Worm (Caenorhabditis elegans) whole organism, L1 larva: ENCODE measurements around the gene M05D6.2.
A peak's percentile ranks its signal among the peaks of the same experiment; 100 is the strongest.

Experiments used
- Y116A8C.19 ChIP-seq: sonication (generic microtip); optimal IDR thresholded peaks from 2 replicates; lab custom pipeline; 2016; ENCODE audit warnings: missing compliant biosample characterization, missing genetic modification characterization, borderline replicate concordance
- aha-1 ChIP-seq: fragments of 150-350 bp; optimal IDR thresholded peaks from 2 replicates; lab custom pipeline; 2014; ENCODE audit warnings: missing biosample characterization, missing genetic modification characterization
- blmp-1 ChIP-seq: fragments of 150-350 bp; optimal IDR thresholded peaks from 2 replicates; lab custom pipeline; 2014; ENCODE audit warnings: missing biosample characterization, missing genetic modification characterization
- ceh-63 ChIP-seq: fragments of 200-800 bp; sonication (Bioruptor generic); optimal IDR thresholded peaks from 2 replicates; lab custom pipeline; 2018; ENCODE audit warnings: mild to moderate bottlenecking, missing genetic modification characterization, missing compliant biosample characterization
- ceh-82 ChIP-seq, 3 experiments: fragments of 150-350 bp in 1 of 3; sonication (generic microtip) in 2 of 3; optimal IDR thresholded peaks; 2 replicates each; lab custom pipeline; 2014 to 2017; ENCODE audit warnings: missing biosample characterization in 3 of 3, missing genetic modification characterization in 3 of 3
- ceh-88 ChIP-seq: fragments of 200-800 bp; sonication (Bioruptor generic); IDR thresholded peaks from 2 replicates; pipeline ENCODE4 v1.3.6; 2022; ENCODE audit warnings: missing genetic modification characterization, missing compliant biosample characterization
- ceh-90 ChIP-seq: sonication (generic microtip); optimal IDR thresholded peaks from 2 replicates; lab custom pipeline; 2016; ENCODE audit warnings: missing genetic modification characterization, missing compliant biosample characterization
- dsc-1 ChIP-seq: sonication (generic microtip); optimal IDR thresholded peaks from 2 replicates; lab custom pipeline; 2016; ENCODE audit warnings: mild to moderate bottlenecking, missing genetic modification characterization, missing compliant biosample characterization
- efl-1 ChIP-seq, 4 experiments: fragments of 150-350 bp; optimal IDR thresholded peaks in 3 of 4; peaks in 1 of 4; 1 replicate in 1 of 4; 2 replicates in 3 of 4; lab custom pipeline; 2014; ENCODE audit warnings: missing biosample characterization in 2 of 4, missing genetic modification characterization in 2 of 4, missing genetic modification reagents in 2 of 4
- egl-13 ChIP-seq: sonication (generic microtip); optimal IDR thresholded peaks from 2 replicates; lab custom pipeline; 2016; ENCODE audit warnings: missing genotype, missing genetic modification reagents, missing genetic modification characterization, missing compliant biosample characterization
- elt-2 ChIP-seq: sonication (generic microtip); optimal IDR thresholded peaks from 2 replicates; lab custom pipeline; 2016; ENCODE audit warnings: missing genetic modification characterization, mild to moderate bottlenecking, inconsistent platforms, missing compliant biosample characterization, missing genetic modification reagents
- elt-3 ChIP-seq, 6 experiments: fragments of 150-350 bp in 1 of 6; sonication (generic microtip); optimal IDR thresholded peaks; 2 replicates each; lab custom pipeline; 2017 to 2018; ENCODE audit warnings: missing biosample characterization in 6 of 6, missing genetic modification characterization in 6 of 6, inconsistent platforms in 1 of 6
- fkh-10 ChIP-seq: sonication (generic microtip); optimal IDR thresholded peaks from 2 replicates; lab custom pipeline; 2017; ENCODE audit warnings: missing biosample characterization, missing genetic modification reagents, missing genetic modification characterization
- fkh-8 ChIP-seq: sonication (generic microtip); optimal IDR thresholded peaks from 2 replicates; lab custom pipeline; 2016; ENCODE audit warnings: mild to moderate bottlenecking, missing genetic modification characterization, missing compliant biosample characterization
- hlh-4 ChIP-seq: sonication (generic microtip); optimal IDR thresholded peaks from 2 replicates; lab custom pipeline; 2016; ENCODE audit warnings: mild to moderate bottlenecking, missing genetic modification characterization, missing compliant biosample characterization
- hpl-2 ChIP-seq: fragments of 150-350 bp; optimal IDR thresholded peaks from 2 replicates; lab custom pipeline; 2014; ENCODE audit warnings: missing biosample characterization, missing genetic modification reagents, missing genetic modification characterization
- irx-1 ChIP-seq: sonication (generic microtip); optimal IDR thresholded peaks from 2 replicates; lab custom pipeline; 2016; ENCODE audit warnings: missing genetic modification characterization, missing compliant biosample characterization
- isw-1 ChIP-seq: fragments of 200-800 bp; sonication (Bioruptor generic); IDR thresholded peaks from 2 replicates; pipeline ENCODE4 v1.3.6; 2022; ENCODE audit warnings: missing genetic modification characterization, missing compliant biosample characterization
- lin-14 ChIP-seq: fragments of 200-800 bp; sonication (Bioruptor generic); optimal IDR thresholded peaks from 2 replicates; lab custom pipeline; 2018; ENCODE audit warnings: mild to moderate bottlenecking, missing genetic modification characterization, moderate library complexity, missing compliant biosample characterization
- lin-35 ChIP-seq, 2 experiments: fragments of 150-350 bp; optimal IDR thresholded peaks; 2 replicates each; lab custom pipeline; 2014; ENCODE audit warnings: missing biosample characterization in 2 of 2, missing genetic modification characterization in 2 of 2, missing genetic modification reagents in 2 of 2
- lin-39 ChIP-seq: fragments of 150-350 bp; optimal IDR thresholded peaks from 2 replicates; lab custom pipeline; 2014; ENCODE audit warnings: missing biosample characterization, missing genetic modification reagents, missing genetic modification characterization
- lsy-2 ChIP-seq, 2 experiments: fragments of 150-350 bp; optimal IDR thresholded peaks; 2 replicates each; lab custom pipeline; 2014; ENCODE audit warnings: missing biosample characterization in 2 of 2, missing genetic modification characterization in 2 of 2
- mab-9 ChIP-seq: fragments of 200-800 bp; sonication (Bioruptor generic); IDR thresholded peaks from 2 replicates; pipeline ENCODE4 v1.3.6; 2022; ENCODE audit warnings: missing genetic modification reagents, missing genetic modification characterization, missing compliant biosample characterization
- mdl-1 ChIP-seq, 2 experiments: fragments of 150-350 bp; optimal IDR thresholded peaks; 2 replicates each; lab custom pipeline; 2014 to 2017; ENCODE audit warnings: missing biosample characterization in 2 of 2, missing genetic modification characterization in 2 of 2, inconsistent platforms in 1 of 2
- mep-1 ChIP-seq: fragments of 150-350 bp; optimal IDR thresholded peaks from 2 replicates; lab custom pipeline; 2014; ENCODE audit warnings: missing biosample characterization, missing genetic modification characterization
- nhr-11 ChIP-seq: fragments of 150-350 bp; optimal IDR thresholded peaks from 2 replicates; lab custom pipeline; 2014; ENCODE audit warnings: missing biosample characterization, missing genetic modification characterization
- nhr-12 ChIP-seq: sonication (generic microtip); optimal IDR thresholded peaks from 2 replicates; lab custom pipeline; 2017; ENCODE audit warnings: missing biosample characterization, missing genetic modification characterization
- nhr-19 ChIP-seq: fragments of 200-800 bp; sonication (Bioruptor generic); conservative IDR thresholded peaks from 2 replicates; pipeline ENCODE4 v1.3.6; 2022; ENCODE audit warnings: missing genetic modification characterization, missing compliant biosample characterization
- nhr-20 ChIP-seq: sonication (generic microtip); optimal IDR thresholded peaks from 2 replicates; lab custom pipeline; 2016; ENCODE audit warnings: mild to moderate bottlenecking, missing genetic modification characterization, missing compliant biosample characterization
- nhr-47 ChIP-seq: sonication (generic microtip); optimal IDR thresholded peaks from 2 replicates; lab custom pipeline; 2016; ENCODE audit warnings: mild to moderate bottlenecking, missing genetic modification characterization, moderate library complexity, missing compliant biosample characterization
- nhr-71 ChIP-seq: sonication (generic microtip); optimal IDR thresholded peaks from 2 replicates; lab custom pipeline; 2016; ENCODE audit warnings: mild to moderate bottlenecking, missing genetic modification characterization, moderate library complexity, missing compliant biosample characterization
- nhr-76 ChIP-seq: sonication (generic microtip); optimal IDR thresholded peaks from 2 replicates; lab custom pipeline; 2017; ENCODE audit warnings: missing biosample characterization, missing genetic modification characterization
- nhr-85 ChIP-seq: sonication (generic microtip); peaks from one replicate; lab custom pipeline; 2016; ENCODE audit warnings: missing genetic modification characterization, inconsistent platforms, missing compliant biosample characterization
- nhr-90 ChIP-seq: sonication (generic microtip); optimal IDR thresholded peaks from 2 replicates; lab custom pipeline; 2016; ENCODE audit warnings: mild to moderate bottlenecking, missing genetic modification characterization, missing compliant biosample characterization; ENCODE audit not compliant: poor library complexity
- pqm-1 ChIP-seq: sonication (generic microtip); optimal IDR thresholded peaks from 3 replicates; lab custom pipeline; 2017; ENCODE audit warnings: missing biosample characterization, missing genetic modification characterization
- rnt-1 ChIP-seq: sonication (generic microtip); optimal IDR thresholded peaks from 2 replicates; lab custom pipeline; 2016; ENCODE audit warnings: mild to moderate bottlenecking, missing genetic modification characterization, moderate library complexity, missing compliant biosample characterization
- skn-1 ChIP-seq: fragments of 150-350 bp; optimal IDR thresholded peaks from 2 replicates; lab custom pipeline; 2014; ENCODE audit warnings: missing biosample characterization, missing genetic modification characterization
- snu-23 ChIP-seq: sonication (generic microtip); optimal IDR thresholded peaks from 2 replicates; lab custom pipeline; 2016; ENCODE audit warnings: missing genetic modification characterization, missing compliant biosample characterization
- tbx-2 ChIP-seq: sonication (generic microtip); optimal IDR thresholded peaks from 2 replicates; lab custom pipeline; 2016; ENCODE audit warnings: missing genetic modification characterization, missing compliant biosample characterization
- unc-30 ChIP-seq: sonication (generic microtip); optimal IDR thresholded peaks from 2 replicates; lab custom pipeline; 2017; ENCODE audit warnings: missing biosample characterization, missing genetic modification characterization
- vab-15 ChIP-seq: sonication (generic microtip); optimal IDR thresholded peaks from 2 replicates; lab custom pipeline; 2017; ENCODE audit warnings: missing genotype, mild to moderate bottlenecking, missing genetic modification characterization, missing compliant biosample characterization
- xbp-1 ChIP-seq: sonication (generic microtip); optimal IDR thresholded peaks from 2 replicates; lab custom pipeline; 2016; ENCODE audit warnings: missing genetic modification characterization, missing compliant biosample characterization

M05D6.2 gene

DNA sequence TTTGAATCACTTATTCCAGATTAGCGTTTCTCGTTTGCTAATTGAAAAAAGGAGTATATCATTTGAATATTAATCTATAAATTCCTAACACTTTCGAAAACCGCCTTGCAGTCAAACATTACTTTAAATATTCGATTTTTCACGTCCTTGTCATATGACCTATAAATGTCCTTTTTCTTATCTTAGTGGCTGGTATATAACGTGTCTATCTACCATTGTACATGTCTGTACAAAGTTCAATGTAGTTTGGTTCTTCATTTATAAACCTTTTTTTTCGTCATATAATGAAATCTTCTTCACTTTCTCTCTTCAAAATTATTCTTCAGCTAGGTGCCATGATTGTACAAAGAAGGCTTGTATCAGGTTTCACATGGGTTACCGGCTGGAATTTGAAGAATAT is 17.7 kb downstream of the M05D6.2 start, which contains the start of gene gbh-2:
Gene gbh-2, plus strand, starts transcription at position 277 of the 400 bp plus-strand sequence.
- peak; percentile 6 to 41 for TF ChIP-seq lsy-2 (tag; optimal IDR thresholded peaks at IDR 0.05; lab: Kevin White, UChicago)
- no peak for TF ChIP-seq rnt-1
- TF ChIP-seq ceh-88 (GFP tag; lab: Robert Waterston, UW): no peak
- TF ChIP-seq efl-1 (optimal IDR thresholded peaks at IDR 0.05; lab: Kevin White, UChicago): no peak
- peak in 1 of 2 experiments; percentile 79 for TF ChIP-seq efl-1 (GFP tag; optimal IDR thresholded peaks at IDR 0.05 in 1 of 2; lab: Kevin White, UChicago)
- peak; percentile 25 for TF ChIP-seq nhr-47
- TF ChIP-seq lin-35 (GFP tag; optimal IDR thresholded peaks at IDR 0.05; lab: Kevin White, UChicago): peak in 1 of 2 experiments; percentile 72
- TF ChIP-seq isw-1: no peak
- TF ChIP-seq nhr-12 (tag; lab: Kevin White, UChicago): no peak
- peak in 2 of 6 experiments; percentile 64 to 67 for TF ChIP-seq elt-3 (tag; optimal IDR thresholded peaks at IDR 0.05; lab: Kevin White, UChicago)
- peak; percentile 21 for TF ChIP-seq tbx-2 (tag; lab: Kevin White, UChicago)
- TF ChIP-seq dsc-1 (tag; lab: Kevin White, UChicago): no peak
- peak; percentile 34; the same call in 1 of the 2 replicates for TF ChIP-seq nhr-19
- TF ChIP-seq mdl-1 (tag; optimal IDR thresholded peaks at IDR 0.05; lab: Kevin White, UChicago): no peak
- peak; percentile 39 for TF ChIP-seq blmp-1
- peak; percentile 90 for TF ChIP-seq nhr-20 (tag; lab: Kevin White, UChicago)
- no peak for TF ChIP-seq skn-1
- TF ChIP-seq lin-14 (GFP tag; lab: Kevin White, UChicago): peak; percentile 59
- TF ChIP-seq Y116A8C.19 (tag; lab: Kevin White, UChicago): no peak
- no peak for TF ChIP-seq pqm-1
- no peak for TF ChIP-seq ceh-90
- peak; percentile 44 for TF ChIP-seq nhr-90 (tag; lab: Kevin White, UChicago)
- no peak for TF ChIP-seq egl-13
- TF ChIP-seq aha-1 (tag; lab: Kevin White, UChicago): no peak
- TF ChIP-seq irx-1: no peak
- TF ChIP-seq ceh-82 (tag; optimal IDR thresholded peaks at IDR 0.05; lab: Kevin White, UChicago): no peak
- TF ChIP-seq ceh-63: no peak
- TF ChIP-seq elt-2 (tag; lab: Kevin White, UChicago): peak; percentile 89
- TF ChIP-seq vab-15 (tag; lab: Kevin White, UChicago): no peak
- peak; percentile 48 for TF ChIP-seq snu-23
- no peak for TF ChIP-seq fkh-8 (tag; lab: Kevin White, UChicago)
- peak; percentile 69 for TF ChIP-seq nhr-85 (tag; lab: Kevin White, UChicago)
- TF ChIP-seq hpl-2 (GFP tag; lab: Kevin White, UChicago): no peak
- no peak for TF ChIP-seq nhr-76 (tag; lab: Kevin White, UChicago)
- no peak for TF ChIP-seq nhr-11 (tag; lab: Kevin White, UChicago)
- TF ChIP-seq hlh-4 (tag; lab: Kevin White, UChicago): no peak
- TF ChIP-seq mab-9 (GFP tag; lab: Robert Waterston, UW): no peak
- TF ChIP-seq nhr-71 (tag; lab: Kevin White, UChicago): peak; percentile 86
- TF ChIP-seq mep-1 (tag; lab: Kevin White, UChicago): no peak
- TF ChIP-seq xbp-1 (tag; lab: Kevin White, UChicago): no peak

DNA sequence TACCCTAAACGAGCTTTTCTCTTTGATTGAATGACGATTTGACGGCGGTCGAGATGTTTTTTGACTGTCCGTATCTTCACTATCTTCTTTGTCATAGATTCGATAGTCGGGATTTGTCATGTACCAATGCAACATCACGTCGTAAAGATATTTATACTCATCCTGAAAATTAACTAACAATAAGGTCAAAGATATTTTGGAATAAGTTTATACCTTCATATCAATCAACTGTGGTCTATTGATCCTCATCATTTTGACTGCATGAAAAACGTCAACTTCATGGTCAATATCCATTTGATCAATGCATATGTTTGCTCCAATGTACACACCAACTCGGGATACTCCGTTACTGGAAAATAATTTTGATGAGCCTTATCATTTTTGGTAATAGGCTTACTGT is 20.2 kb downstream of the M05D6.2 start:
- TF ChIP-seq efl-1 (optimal IDR thresholded peaks at IDR 0.05; lab: Kevin White, UChicago) (no peak), efl-1 (GFP tag; optimal IDR thresholded peaks at IDR 0.05 in 1 of 2; lab: Kevin White, UChicago) (peak in 1 of 2 experiments; percentile 68), blmp-1 (no peak)

DNA sequence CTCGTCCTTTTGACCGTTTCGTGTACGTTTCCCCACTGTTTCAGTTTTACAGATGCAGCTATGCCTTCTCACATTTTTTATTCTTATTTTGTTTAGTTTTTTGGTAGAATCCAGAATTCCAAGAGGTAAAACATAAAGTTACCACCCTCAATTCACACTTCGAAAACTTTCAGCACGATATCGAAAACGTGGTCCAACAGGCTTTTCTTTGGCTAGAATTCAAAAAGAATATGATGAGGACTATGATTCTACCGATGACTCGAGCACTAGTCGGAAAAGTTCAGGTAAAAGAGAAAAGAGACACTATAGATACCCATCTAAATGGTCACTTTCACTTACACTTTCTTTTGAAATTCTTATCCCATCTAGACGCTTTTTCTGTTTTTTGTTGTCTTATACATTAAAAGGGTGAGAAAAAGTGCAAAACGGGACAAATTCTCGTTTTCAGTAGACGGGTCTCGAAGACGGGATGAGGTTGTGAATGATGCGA is 26.4 kb downstream of the M05D6.2 start, which contains the start of gene M05D6.9:
Gene M05D6.9, plus strand, starts transcription at position 51 of the 490 bp plus-strand sequence.
- TF ChIP-seq fkh-10 (GFP tag; lab: Kevin White, UChicago): no peak
- no peak for TF ChIP-seq nhr-85 (tag; lab: Kevin White, UChicago)
- peak; percentile 64 for TF ChIP-seq blmp-1
- no peak for TF ChIP-seq lin-39 (tag; lab: Kevin White, UChicago)
- no peak for TF ChIP-seq nhr-76 (tag; lab: Kevin White, UChicago)
- TF ChIP-seq unc-30: no peak
